Fruit fly (Drosophila melanogaster) whole organism, embryonic: ENCODE measurements around the gene TotZ.
A peak's percentile ranks its signal among the peaks of the same experiment; 100 is the strongest.

ENCODE experiments used
- BEAF-32 ChIP-seq: fragments of 200-800 bp; sonication (Bioruptor generic); optimal IDR thresholded peaks from 3 replicates; lab custom pipeline; 2017; ENCODE audit warnings: missing biosample characterization, missing genetic modification characterization, mild to moderate bottlenecking, moderate library complexity, missing genetic modification reagents
- Bdp1 ChIP-seq: fragments of 200-800 bp; sonication (Bioruptor generic); optimal IDR thresholded peaks from 3 replicates; lab custom pipeline; 2016; ENCODE audit warnings: missing biosample characterization, missing genetic modification characterization
- CG10274 ChIP-seq: fragments of 200-800 bp; sonication (Bioruptor generic); optimal IDR thresholded peaks from 3 replicates; lab custom pipeline; 2017; ENCODE audit warnings: missing biosample characterization, mild to moderate bottlenecking, missing genetic modification characterization
- CG10565 ChIP-seq: fragments of 200-800 bp; sonication (Bioruptor generic); optimal IDR thresholded peaks from 3 replicates; lab custom pipeline; 2016; ENCODE audit warnings: missing biosample characterization, mild to moderate bottlenecking, missing genetic modification characterization
- CG11093 ChIP-seq: fragments of 200-800 bp; sonication (Bioruptor generic); IDR thresholded peaks from 3 replicates; pipeline ENCODE4 v1.3.6; 2022; ENCODE audit warnings: missing biosample characterization, missing genetic modification characterization
- CG11695 ChIP-seq: fragments of 200-800 bp; sonication (Bioruptor generic); IDR thresholded peaks from 3 replicates; pipeline ENCODE4 v1.3.6; 2022; ENCODE audit warnings: missing biosample characterization, missing genetic modification characterization
- CG12155 ChIP-seq: fragments of 200-800 bp; sonication (Bioruptor generic); optimal IDR thresholded peaks from 3 replicates; lab custom pipeline; 2016; ENCODE audit warnings: missing biosample characterization, missing genetic modification characterization
- CG12942 ChIP-seq: fragments of 200-800 bp; sonication (Bioruptor generic); optimal IDR thresholded peaks from 3 replicates; lab custom pipeline; 2016; ENCODE audit warnings: missing biosample characterization, missing genetic modification characterization
- CG14965 ChIP-seq: fragments of 200-800 bp; sonication (Bioruptor generic); optimal IDR thresholded peaks from 2 replicates; lab custom pipeline; 2016; ENCODE audit warnings: missing biosample characterization, missing genetic modification characterization, borderline replicate concordance
- CG17328 ChIP-seq: fragments of 200-800 bp; sonication (Bioruptor generic); IDR thresholded peaks from 2 replicates; pipeline ENCODE4 v1.3.6; 2022; ENCODE audit warnings: missing biosample characterization, missing genetic modification characterization
- CG1792 ChIP-seq: fragments of 200-800 bp; sonication (Bioruptor generic); optimal IDR thresholded peaks from 2 replicates; lab custom pipeline; 2016; ENCODE audit warnings: missing biosample characterization, missing genetic modification characterization
- CG2678 ChIP-seq: fragments of 200-800 bp; sonication (Bioruptor generic); optimal IDR thresholded peaks from 3 replicates; lab custom pipeline; 2019; ENCODE audit warnings: missing biosample characterization, mild to moderate bottlenecking, missing genetic modification characterization, moderate library complexity
- CG2889 ChIP-seq: fragments of 200-800 bp; sonication (Bioruptor generic); IDR thresholded peaks from 3 replicates; pipeline ENCODE4 v1.3.6; 2022; ENCODE audit warnings: missing biosample characterization, missing genetic modification characterization
- CG31224 ChIP-seq: fragments of 200-800 bp; sonication (Bioruptor generic); IDR thresholded peaks from 2 replicates; pipeline ENCODE4 v1.3.6; 2022; ENCODE audit warnings: missing biosample characterization, missing genetic modification characterization
- CG32767 ChIP-seq: fragments of 200-800 bp; sonication (Bioruptor generic); IDR thresholded peaks from 2 replicates; pipeline ENCODE4 v1.3.6; 2022; ENCODE audit warnings: missing biosample characterization, missing genetic modification characterization
- CG34376 ChIP-seq: fragments of 200-800 bp; sonication (Bioruptor generic); optimal IDR thresholded peaks from 2 replicates; lab custom pipeline; 2018; ENCODE audit warnings: missing biosample characterization, mild to moderate bottlenecking, missing genetic modification characterization
- CG3995 ChIP-seq: fragments of 200-800 bp; sonication (Bioruptor generic); optimal IDR thresholded peaks from 3 replicates; lab custom pipeline; 2016; ENCODE audit warnings: missing biosample characterization, missing genetic modification characterization
- CG4617 ChIP-seq: fragments of 200-800 bp; sonication (Bioruptor generic); optimal IDR thresholded peaks from 3 replicates; lab custom pipeline; 2016; ENCODE audit warnings: missing biosample characterization, missing genetic modification characterization, borderline replicate concordance
- CG4854 ChIP-seq: fragments of 200-800 bp; sonication (Bioruptor generic); optimal IDR thresholded peaks from 2 replicates; lab custom pipeline; 2016; ENCODE audit warnings: missing biosample characterization, missing genetic modification characterization, inconsistent platforms
- CG9797 ChIP-seq: fragments of 200-800 bp; sonication (Bioruptor generic); optimal IDR thresholded peaks from 3 replicates; lab custom pipeline; 2018; ENCODE audit warnings: missing biosample characterization, mild to moderate bottlenecking, missing genetic modification characterization
- Deaf1 ChIP-seq: fragments of 200-800 bp; optimal IDR thresholded peaks from 3 replicates; lab custom pipeline; 2019; ENCODE audit warnings: missing biosample characterization, mild to moderate bottlenecking, missing genetic modification characterization, moderate library complexity
- Dll ChIP-seq: fragments of 200-800 bp; sonication (Bioruptor generic); IDR thresholded peaks from 4 replicates; pipeline ENCODE4 v1.3.6; 2022; ENCODE audit warnings: missing biosample characterization, missing genetic modification characterization; ENCODE audit not compliant: partially characterized antibody
- Drgx ChIP-seq: fragments of 200-800 bp; sonication (Bioruptor generic); IDR thresholded peaks from 2 replicates; pipeline ENCODE4 v1.3.6; 2022; ENCODE audit warnings: missing biosample characterization, missing genetic modification characterization
- Fer1 ChIP-seq: fragments of 200-800 bp; sonication (Bioruptor generic); optimal IDR thresholded peaks from 2 replicates; lab custom pipeline; 2017; ENCODE audit warnings: missing biosample characterization, mild to moderate bottlenecking, missing genetic modification characterization
- Gsc ChIP-seq: fragments of 200-800 bp; sonication (Bioruptor generic); IDR thresholded peaks from 2 replicates; pipeline ENCODE4 v1.3.6; 2022; ENCODE audit warnings: missing biosample characterization, missing genetic modification characterization
- HLH54F ChIP-seq: fragments of 200-800 bp; sonication (Bioruptor generic); optimal IDR thresholded peaks from 3 replicates; lab custom pipeline; 2016; ENCODE audit warnings: missing biosample characterization, missing genetic modification characterization
- HmgD ChIP-seq: fragments of 200-800 bp; sonication (Bioruptor generic); optimal IDR thresholded peaks from 3 replicates; lab custom pipeline; 2016; ENCODE audit warnings: missing biosample characterization, missing genetic modification characterization
- Hmx ChIP-seq: fragments of 200-800 bp; sonication (Bioruptor generic); optimal IDR thresholded peaks from 2 replicates; lab custom pipeline; 2016; ENCODE audit warnings: missing biosample characterization, missing genetic modification characterization
- Hr3 ChIP-seq: fragments of 200-800 bp; sonication (Bioruptor generic); optimal IDR thresholded peaks from 3 replicates; lab custom pipeline; 2016; ENCODE audit warnings: missing biosample characterization, missing genetic modification characterization
- Meics ChIP-seq: fragments of 200-800 bp; sonication (Bioruptor generic); optimal IDR thresholded peaks from 2 replicates; lab custom pipeline; 2017; ENCODE audit warnings: missing biosample characterization, mild to moderate bottlenecking, missing genetic modification characterization
- NK7.1 ChIP-seq: fragments of 200-800 bp; sonication (Bioruptor generic); optimal IDR thresholded peaks from 3 replicates; lab custom pipeline; 2016; ENCODE audit warnings: missing biosample characterization, missing genetic modification characterization
- Ptx1 ChIP-seq: fragments of 200-800 bp; sonication (Bioruptor generic); IDR thresholded peaks from 2 replicates; pipeline ENCODE4 v1.3.6; 2022; ENCODE audit warnings: missing biosample characterization, missing genetic modification characterization
- YL-1 ChIP-seq: fragments of 200-800 bp; sonication (Bioruptor generic); optimal IDR thresholded peaks from 3 replicates; lab custom pipeline; 2017; ENCODE audit warnings: missing biosample characterization, mild to moderate bottlenecking, missing genetic modification characterization
- al ChIP-seq: fragments of 200-800 bp; sonication (Bioruptor generic); IDR thresholded peaks from 2 replicates; pipeline ENCODE4 v1.3.6; 2022; ENCODE audit warnings: missing biosample characterization, missing genetic modification characterization
- ap ChIP-seq: fragments of 200-800 bp; sonication (Bioruptor generic); IDR thresholded peaks from 2 replicates; pipeline ENCODE4 v1.3.6; 2022; ENCODE audit warnings: missing biosample characterization, missing genetic modification characterization
- ash1 ChIP-seq: fragments of 200-800 bp; sonication (Bioruptor generic); optimal IDR thresholded peaks from 2 replicates; lab custom pipeline; 2018; ENCODE audit warnings: missing biosample characterization, mild to moderate bottlenecking, missing genetic modification characterization
- cg ChIP-seq: fragments of 200-800 bp; sonication (Bioruptor generic); optimal IDR thresholded peaks from 3 replicates; lab custom pipeline; 2019; ENCODE audit warnings: missing biosample characterization, mild to moderate bottlenecking, missing genetic modification characterization, moderate library complexity
- danr ChIP-seq: fragments of 200-800 bp; sonication (Bioruptor generic); IDR thresholded peaks from 2 replicates; pipeline ENCODE4 v1.3.6; 2022; ENCODE audit warnings: missing biosample characterization, missing genetic modification characterization
- fd96Cb ChIP-seq: fragments of 200-800 bp; sonication (Bioruptor generic); optimal IDR thresholded peaks from 2 replicates; lab custom pipeline; 2018; ENCODE audit warnings: missing biosample characterization, mild to moderate bottlenecking, missing genetic modification characterization, moderate library complexity
- grn ChIP-seq: fragments of 200-800 bp; sonication (Bioruptor generic); optimal IDR thresholded peaks from 3 replicates; lab custom pipeline; 2017; ENCODE audit warnings: missing biosample characterization, missing genetic modification characterization
- lbe ChIP-seq: fragments of 200-800 bp; sonication (Bioruptor generic); optimal IDR thresholded peaks from 2 replicates; lab custom pipeline; 2016; ENCODE audit warnings: missing biosample characterization, mild to moderate bottlenecking, missing genetic modification characterization
- lilli ChIP-seq: fragments of 200-800 bp; sonication (Bioruptor generic); optimal IDR thresholded peaks from 3 replicates; lab custom pipeline; 2016; ENCODE audit warnings: missing biosample characterization, missing genetic modification characterization
- lov ChIP-seq, 2 experiments: fragments of 200-800 bp in 1 of 2; fragments of >200 bp in 1 of 2; sonication (Bioruptor generic) in 1 of 2; IDR thresholded peaks in 1 of 2; optimal IDR thresholded peaks in 1 of 2; 2 replicates in 1 of 2; 3 replicates in 1 of 2; pipeline versions ENCODE4 v1.3.6 to Lab custom; 2017 to 2022; ENCODE audit warnings: missing biosample characterization in 1 of 2, missing genetic modification characterization in 1 of 2
- luna ChIP-seq: fragments of 200-800 bp; sonication (Bioruptor generic); optimal IDR thresholded peaks from 2 replicates; lab custom pipeline; 2016; ENCODE audit warnings: missing biosample characterization, missing genetic modification characterization
- mirr ChIP-seq: fragments of 200-800 bp; sonication (Bioruptor generic); optimal IDR thresholded peaks from 3 replicates; lab custom pipeline; 2018; ENCODE audit warnings: missing biosample characterization, mild to moderate bottlenecking, missing genetic modification characterization
- pita ChIP-seq: fragments of 200-800 bp; sonication (Bioruptor generic); optimal IDR thresholded peaks from 2 replicates; lab custom pipeline; 2017; ENCODE audit warnings: missing biosample characterization, mild to moderate bottlenecking, missing genetic modification characterization
- pzg ChIP-seq: fragments of 200-800 bp; sonication (Bioruptor generic); optimal IDR thresholded peaks from 3 replicates; lab custom pipeline; 2018; ENCODE audit warnings: missing biosample characterization, mild to moderate bottlenecking, missing genetic modification characterization, moderate library complexity
- sens ChIP-seq: fragments of 200-800 bp; sonication (Bioruptor generic); peaks from one replicate; lab custom pipeline; 2016; ENCODE audit warnings: missing biosample characterization, missing genetic modification characterization
- sug ChIP-seq: fragments of 200-800 bp; optimal IDR thresholded peaks from 2 replicates; lab custom pipeline; 2019; ENCODE audit warnings: missing biosample characterization, mild to moderate bottlenecking, missing genetic modification characterization, moderate library complexity
- trem ChIP-seq: fragments of 200-800 bp; optimal IDR thresholded peaks from 3 replicates; lab custom pipeline; 2019; ENCODE audit warnings: missing biosample characterization, mild to moderate bottlenecking, missing genetic modification characterization, moderate library complexity

Gene TotZ

dm6 chr3R:20830153-20830695 is 47.3 kb upstream of the TotZ start, which contains the start of gene Adss (continued):
- peak; percentile 21 for TF ChIP-seq BEAF-32 (GFP tag; lab: Kevin White, UChicago)
- TF ChIP-seq NK7.1 (GFP tag; lab: Kevin White, UChicago) = no peak
- peak; percentile 93 for TF ChIP-seq grn (GFP tag; lab: Kevin White, UChicago)
- TF ChIP-seq CG4617 (GFP tag; lab: Kevin White, UChicago) = peak; percentile 21
- no peak for TF ChIP-seq Hr3 (GFP tag; lab: Kevin White, UChicago)
- TF ChIP-seq sens (GFP tag; lab: Kevin White, UChicago) = peak; percentile 73
- TF ChIP-seq mirr (GFP tag; lab: Kevin White, UChicago) = peak; percentile 53
- peak; percentile 72 for TF ChIP-seq CG34376 (GFP tag; lab: Kevin White, UChicago)
- no peak for TF ChIP-seq CG31224
- TF ChIP-seq CG1792 (GFP tag; lab: Kevin White, UChicago) = no peak
- peak; percentile 21 for TF ChIP-seq luna (GFP tag; lab: Kevin White, UChicago)
- no peak for TF ChIP-seq danr (GFP tag; lab: Robert Waterston, UW)
- TF ChIP-seq CG14965 = no peak
- peak; percentile 7 for TF ChIP-seq CG12155 (GFP tag; lab: Kevin White, UChicago)
- TF ChIP-seq CG10565 = no peak
- peak; percentile 78 for TF ChIP-seq Deaf1 (tag; lab: Kevin White, UChicago)
- TF ChIP-seq fd96Cb (tag; lab: Kevin White, UChicago) = no peak
- no peak for TF ChIP-seq HLH54F
- TF ChIP-seq sug (tag; lab: Kevin White, UChicago) = peak; percentile 32
- TF ChIP-seq CG11093 (GFP tag; lab: Robert Waterston, UW) = no peak
- peak; percentile 15 for TF ChIP-seq Meics (GFP tag; lab: Kevin White, UChicago)
- TF ChIP-seq CG9797 (GFP tag; lab: Kevin White, UChicago) = peak; percentile 89
- no peak for TF ChIP-seq YL-1 (GFP tag; lab: Kevin White, UChicago)
- TF ChIP-seq CG4854 (GFP tag; lab: Kevin White, UChicago) = no peak
- TF ChIP-seq CG11695 (GFP tag; lab: Robert Waterston, UW) = no peak
- TF ChIP-seq pzg (GFP tag; lab: Kevin White, UChicago) = peak; percentile 90
- TF ChIP-seq CG12942 (GFP tag; lab: Kevin White, UChicago) = no peak
- peak; percentile 15; the same call in 1 of the 2 replicates for TF ChIP-seq al (GFP tag; lab: Robert Waterston, UW)
- TF ChIP-seq CG17328 (GFP tag; lab: Robert Waterston, UW) = peak; percentile 22; the same call in 1 of the 2 replicates
- TF ChIP-seq cg (GFP tag; lab: Kevin White, UChicago) = peak; percentile 77
- TF ChIP-seq lov (optimal IDR thresholded peaks at IDR 0.05; lab: Kevin White, UChicago) = no peak
- peak; percentile 61; the same call in 2 of the 3 replicates for TF ChIP-seq lov (GFP tag; IDR thresholded peaks at IDR 0.05; lab: Robert Waterston, UW)
- no peak for TF ChIP-seq Ptx1 (GFP tag; lab: Robert Waterston, UW)
- 0 out of 2 replicates have a peak, but pooled peaks have one; percentile 14 for TF ChIP-seq CG32767 (GFP tag; lab: Robert Waterston, UW)
- TF ChIP-seq Gsc = no peak
- peak; percentile 21 for TF ChIP-seq Fer1 (GFP tag; lab: Kevin White, UChicago)
- peak; percentile 44 for TF ChIP-seq ash1
- no peak for TF ChIP-seq ap (GFP tag; lab: Robert Waterston, UW)
- TF ChIP-seq Dll = no peak
- no peak for TF ChIP-seq CG2678 (tag; lab: Kevin White, UChicago)
- TF ChIP-seq CG10274 = no peak
- 0 out of 3 replicates have a peak, but pooled peaks have one; percentile 40 for TF ChIP-seq CG2889 (GFP tag; lab: Robert Waterston, UW)
- peak; percentile 46 for TF ChIP-seq trem
- peak; percentile 45 for TF ChIP-seq lilli (GFP tag; lab: Kevin White, UChicago)
- TF ChIP-seq Bdp1 (GFP tag; lab: Kevin White, UChicago) = peak; percentile 18
- TF ChIP-seq Hmx (GFP tag; lab: Kevin White, UChicago) = no peak
- no peak for TF ChIP-seq Drgx (GFP tag; lab: Robert Waterston, UW)
- TF ChIP-seq lbe (GFP tag; lab: Kevin White, UChicago) = no peak
- no peak for TF ChIP-seq pita
- TF ChIP-seq HmgD (GFP tag; lab: Kevin White, UChicago) = peak; percentile 74
- TF ChIP-seq CG3995 (GFP tag; lab: Kevin White, UChicago) = no peak
